Fruit fly (Drosophila melanogaster) whole organism, embryonic: ENCODE results near the gene CG15930.

Source experiments
- Atf-2 ChIP-seq: fragments of 200-800 bp; sonication (Bioruptor generic); optimal IDR thresholded peaks from 2 replicates; lab custom pipeline; 2016; ENCODE audit warnings: missing biosample characterization, missing genetic modification characterization
- Bgb ChIP-seq: fragments of 200-800 bp; sonication (Bioruptor generic); IDR thresholded peaks from 2 replicates; pipeline ENCODE4 v1.3.6; 2022; ENCODE audit warnings: missing biosample characterization, missing genetic modification characterization; ENCODE audit not compliant: partially characterized antibody
- C15 ChIP-seq: fragments of 200-800 bp; sonication (Bioruptor generic); IDR thresholded peaks from 3 replicates; pipeline ENCODE4 v1.3.6; 2022; ENCODE audit warnings: missing biosample characterization, missing genetic modification characterization
- CG1024 ChIP-seq: fragments of 200-800 bp; sonication (Bioruptor generic); IDR thresholded peaks from 2 replicates; pipeline ENCODE4 v1.3.6; 2022; ENCODE audit warnings: missing biosample characterization, missing genetic modification characterization
- CG10543 ChIP-seq: fragments of 200-800 bp; sonication (Bioruptor generic); optimal IDR thresholded peaks from 3 replicates; lab custom pipeline; 2017; ENCODE audit warnings: missing biosample characterization, mild to moderate bottlenecking, missing genetic modification characterization, moderate library complexity
- CG10959 ChIP-seq: fragments of 200-800 bp; sonication (Bioruptor generic); IDR thresholded peaks from 2 replicates; pipeline ENCODE4 v1.3.6; 2022; ENCODE audit warnings: missing biosample characterization, missing genetic modification characterization
- CG11085 ChIP-seq: fragments of 200-800 bp; sonication (Bioruptor generic); IDR thresholded peaks from 2 replicates; pipeline ENCODE4 v1.3.6; 2022; ENCODE audit warnings: missing biosample characterization, missing genetic modification characterization
- CG11247 ChIP-seq: fragments of 200-800 bp; sonication (Bioruptor generic); IDR thresholded peaks from 2 replicates; pipeline ENCODE4 v1.3.6; 2022; ENCODE audit warnings: missing biosample characterization, missing genetic modification characterization
- CG11504 ChIP-seq: fragments of 200-800 bp; sonication (Bioruptor generic); optimal IDR thresholded peaks from 3 replicates; lab custom pipeline; 2019; ENCODE audit warnings: missing biosample characterization, mild to moderate bottlenecking, missing genetic modification characterization, moderate library complexity
- CG11560 ChIP-seq: fragments of 200-800 bp; sonication (Bioruptor generic); IDR thresholded peaks from 3 replicates; pipeline ENCODE4 v1.3.6; 2022; ENCODE audit warnings: missing biosample characterization, missing genetic modification characterization
- CG12071 ChIP-seq: fragments of 200-800 bp; sonication (Bioruptor generic); optimal IDR thresholded peaks from 3 replicates; lab custom pipeline; 2018; ENCODE audit warnings: missing biosample characterization, mild to moderate bottlenecking, missing genetic modification characterization
- CG12104 ChIP-seq: fragments of 200-800 bp; sonication (Bioruptor generic); optimal IDR thresholded peaks from 3 replicates; lab custom pipeline; 2016; ENCODE audit warnings: missing biosample characterization, missing genetic modification characterization
- CG13624 ChIP-seq: fragments of 200-800 bp; sonication (Bioruptor generic); optimal IDR thresholded peaks from 2 replicates; lab custom pipeline; 2016; ENCODE audit warnings: missing biosample characterization, missing genetic modification characterization
- CG17186 ChIP-seq: fragments of 200-800 bp; sonication (Bioruptor generic); optimal IDR thresholded peaks from 3 replicates; lab custom pipeline; 2017; ENCODE audit warnings: missing biosample characterization, missing genetic modification reagents, missing genetic modification characterization
- CG1832 ChIP-seq: fragments of 200-800 bp; sonication (Bioruptor generic); optimal IDR thresholded peaks from 2 replicates; lab custom pipeline; 2017; ENCODE audit warnings: missing biosample characterization, mild to moderate bottlenecking, missing genetic modification characterization, inconsistent platforms
- CG18619 ChIP-seq: fragments of 200-800 bp; sonication (Bioruptor generic); optimal IDR thresholded peaks from 3 replicates; lab custom pipeline; 2017; ENCODE audit warnings: missing biosample characterization, mild to moderate bottlenecking, missing genetic modification characterization
- CG31441 ChIP-seq: fragments of 200-800 bp; sonication (Bioruptor generic); IDR thresholded peaks from 2 replicates; pipeline ENCODE4 v1.3.6; 2022; ENCODE audit warnings: missing biosample characterization, missing genetic modification characterization
- CG3407 ChIP-seq: fragments of 200-800 bp; sonication (Bioruptor generic); optimal IDR thresholded peaks from 2 replicates; lab custom pipeline; 2018; ENCODE audit warnings: missing biosample characterization, mild to moderate bottlenecking, missing genetic modification characterization
- CG3838 ChIP-seq: fragments of 200-800 bp; sonication (Bioruptor generic); optimal IDR thresholded peaks from 3 replicates; lab custom pipeline; 2016; ENCODE audit warnings: missing biosample characterization, missing genetic modification characterization
- CG4282 ChIP-seq: fragments of 200-800 bp; sonication (Bioruptor generic); optimal IDR thresholded peaks from 2 replicates; lab custom pipeline; 2016; ENCODE audit warnings: missing biosample characterization, missing genetic modification characterization
- CG4360 ChIP-seq: fragments of 200-800 bp; sonication (Bioruptor generic); IDR thresholded peaks from 2 replicates; pipeline ENCODE4 v1.3.6; 2022; ENCODE audit warnings: missing biosample characterization, missing genetic modification characterization
- CG4730 ChIP-seq: fragments of 200-800 bp; sonication (Bioruptor generic); IDR thresholded peaks from 2 replicates; pipeline ENCODE4 v1.3.6; 2022; ENCODE audit warnings: missing biosample characterization, missing genetic modification characterization
- CG7271 ChIP-seq: fragments of 200-800 bp; sonication (Bioruptor generic); optimal IDR thresholded peaks from 2 replicates; lab custom pipeline; 2018; ENCODE audit warnings: missing biosample characterization, mild to moderate bottlenecking, missing genetic modification characterization, moderate library complexity
- CG8765 ChIP-seq: fragments of 200-800 bp; sonication (Bioruptor generic); IDR thresholded peaks from 2 replicates; pipeline ENCODE4 v1.3.6; 2022; ENCODE audit warnings: missing biosample characterization, missing genetic modification characterization
- CG9437 ChIP-seq: fragments of 200-800 bp; sonication (Bioruptor generic); optimal IDR thresholded peaks from 2 replicates; lab custom pipeline; 2018; ENCODE audit warnings: missing biosample characterization, mild to moderate bottlenecking, missing genetic modification characterization
- Camta ChIP-seq: fragments of 200-800 bp; sonication (Bioruptor generic); optimal IDR thresholded peaks from 2 replicates; lab custom pipeline; 2016; ENCODE audit warnings: missing biosample characterization, missing genetic modification characterization
- Chrac-16 ChIP-seq: fragments of 200-800 bp; sonication (Bioruptor generic); optimal IDR thresholded peaks from 3 replicates; lab custom pipeline; 2016; ENCODE audit warnings: missing biosample characterization, missing genetic modification characterization
- Dip3 ChIP-seq: fragments of 200-800 bp; sonication (Bioruptor generic); optimal IDR thresholded peaks from 3 replicates; lab custom pipeline; 2016; ENCODE audit warnings: missing biosample characterization, missing genetic modification characterization
- E2f2 ChIP-seq: fragments of 200-800 bp; sonication (Bioruptor generic); IDR thresholded peaks from 2 replicates; pipeline ENCODE4 v1.3.6; 2022; ENCODE audit warnings: missing biosample characterization, missing genetic modification characterization
- Hand ChIP-seq: fragments of 200-800 bp; sonication (Bioruptor generic); optimal IDR thresholded peaks from 2 replicates; lab custom pipeline; 2017; ENCODE audit warnings: mild to moderate bottlenecking, missing biosample characterization, missing genetic modification reagents, missing genetic modification characterization
- HmgD ChIP-seq: fragments of 200-800 bp; sonication (Bioruptor generic); optimal IDR thresholded peaks from 3 replicates; lab custom pipeline; 2016; ENCODE audit warnings: missing biosample characterization, missing genetic modification characterization
- Mes4 ChIP-seq: fragments of 200-800 bp; sonication (Bioruptor generic); optimal IDR thresholded peaks from 2 replicates; lab custom pipeline; 2016; ENCODE audit warnings: missing biosample characterization, missing genetic modification characterization
- NC2α ChIP-seq: fragments of 200-800 bp; sonication (Bioruptor generic); optimal IDR thresholded peaks from 2 replicates; lab custom pipeline; 2016; ENCODE audit warnings: missing biosample characterization, missing genetic modification characterization
- NFAT ChIP-seq: fragments of 200-800 bp; sonication (Bioruptor generic); IDR thresholded peaks from 2 replicates; pipeline ENCODE4 v1.3.6; 2022; ENCODE audit warnings: missing biosample characterization, missing genetic modification characterization
- NK7.1 ChIP-seq: fragments of 200-800 bp; sonication (Bioruptor generic); optimal IDR thresholded peaks from 3 replicates; lab custom pipeline; 2016; ENCODE audit warnings: missing biosample characterization, missing genetic modification characterization
- bbx ChIP-seq: fragments of 200-800 bp; sonication (Bioruptor generic); IDR thresholded peaks from 2 replicates; pipeline ENCODE4 v1.3.6; 2022; ENCODE audit warnings: missing biosample characterization, missing genetic modification characterization; ENCODE audit not compliant: partially characterized antibody
- bcd ChIP-seq: fragments of 200-800 bp; sonication (Bioruptor generic); optimal IDR thresholded peaks from 2 replicates; lab custom pipeline; 2017; ENCODE audit warnings: missing biosample characterization, mild to moderate bottlenecking, missing genetic modification characterization
- crol ChIP-seq: fragments of 200-800 bp; sonication (Bioruptor generic); IDR thresholded peaks from 2 replicates; pipeline ENCODE4 v1.3.6; 2022; ENCODE audit warnings: missing biosample characterization, missing genetic modification characterization
- dmrt11E ChIP-seq: fragments of 200-800 bp; sonication (Bioruptor generic); optimal IDR thresholded peaks from 3 replicates; lab custom pipeline; 2018; ENCODE audit warnings: missing biosample characterization, mild to moderate bottlenecking, missing genetic modification characterization, moderate library complexity
- eyg ChIP-seq: fragments of 200-800 bp; sonication (Bioruptor generic); optimal IDR thresholded peaks from 3 replicates; lab custom pipeline; 2016; ENCODE audit warnings: missing biosample characterization, missing genetic modification characterization
- gcm ChIP-seq: fragments of 200-800 bp; sonication (Bioruptor generic); optimal IDR thresholded peaks from 2 replicates; lab custom pipeline; 2019; ENCODE audit warnings: missing biosample characterization, mild to moderate bottlenecking, missing genetic modification characterization, moderate library complexity
- h ChIP-seq: fragments of >200 bp; optimal IDR thresholded peaks from 2 replicates; lab custom pipeline; 2017
- hbn ChIP-seq: fragments of 200-800 bp; sonication (Bioruptor generic); IDR thresholded peaks from 2 replicates; pipeline ENCODE4 v1.3.6; 2022; ENCODE audit warnings: missing biosample characterization, missing genetic modification characterization; ENCODE audit not compliant: partially characterized antibody
- knrl ChIP-seq: fragments of 200-800 bp; sonication (Bioruptor generic); IDR thresholded peaks from 3 replicates; pipeline ENCODE4 v1.3.6; 2022; ENCODE audit warnings: missing biosample characterization, missing genetic modification characterization; ENCODE audit not compliant: partially characterized antibody
- oc ChIP-seq: fragments of 200-800 bp; sonication (Bioruptor generic); optimal IDR thresholded peaks from 2 replicates; lab custom pipeline; 2018; ENCODE audit warnings: missing biosample characterization, mild to moderate bottlenecking, missing genetic modification characterization, moderate library complexity
- org-1 ChIP-seq: fragments of 200-800 bp; sonication (Bioruptor generic); optimal IDR thresholded peaks from 2 replicates; lab custom pipeline; 2017; ENCODE audit warnings: missing biosample characterization, missing genetic modification characterization
- schlank ChIP-seq: fragments of 200-800 bp; sonication (Bioruptor generic); optimal IDR thresholded peaks from 2 replicates; lab custom pipeline; 2018; ENCODE audit warnings: missing biosample characterization, mild to moderate bottlenecking, missing genetic modification characterization
- sug ChIP-seq: fragments of 200-800 bp; optimal IDR thresholded peaks from 2 replicates; lab custom pipeline; 2019; ENCODE audit warnings: missing biosample characterization, mild to moderate bottlenecking, missing genetic modification characterization, moderate library complexity
- usp ChIP-seq: fragments of >200 bp; optimal IDR thresholded peaks from 2 replicates; lab custom pipeline; 2017; ENCODE audit warnings: missing biosample characterization, missing genetic modification characterization
- vfl ChIP-seq: fragments of 200-800 bp; sonication (Bioruptor generic); optimal IDR thresholded peaks from 2 replicates; lab custom pipeline; 2016; ENCODE audit warnings: missing biosample characterization, missing genetic modification characterization
- zen ChIP-seq: fragments of 200-800 bp; sonication (Bioruptor generic); optimal IDR thresholded peaks from 3 replicates; lab custom pipeline; 2018; ENCODE audit warnings: missing biosample characterization, mild to moderate bottlenecking, missing genetic modification characterization, moderate library complexity
- zf30C ChIP-seq: fragments of 200-800 bp; sonication (Bioruptor generic); optimal IDR thresholded peaks from 3 replicates; lab custom pipeline; 2018; ENCODE audit warnings: missing biosample characterization, mild to moderate bottlenecking, missing genetic modification characterization
- zfh2 ChIP-seq: fragments of 200-800 bp; sonication (Bioruptor generic); optimal IDR thresholded peaks from 2 replicates; lab custom pipeline; 2016; ENCODE audit warnings: missing biosample characterization, missing genetic modification characterization

The CG15930 gene

DNA sequence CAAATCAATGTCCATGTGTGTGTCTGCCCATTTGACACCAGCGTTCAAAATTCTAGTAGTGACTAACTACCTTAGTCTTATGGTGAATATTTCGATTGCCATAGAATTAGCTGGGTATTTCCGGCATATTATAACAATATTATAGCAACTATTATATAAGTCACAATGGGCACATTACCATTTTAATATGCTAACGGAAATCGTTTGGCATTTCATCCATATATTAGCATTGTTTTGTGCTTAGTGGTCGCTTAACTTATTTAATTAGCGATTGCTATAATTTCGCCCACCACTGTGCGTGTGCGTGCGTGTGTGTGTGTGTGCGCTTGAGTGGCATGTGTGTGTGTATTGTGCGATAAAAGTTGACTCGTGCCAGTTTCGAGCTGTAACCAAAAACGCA lies 19.6 kb upstream of the CG15930 start (continued):
- no peak for TF ChIP-seq dmrt11E (tag; lab: Kevin White, UChicago)
- no peak for TF ChIP-seq NFAT
- TF ChIP-seq CG11560 (tag; lab: Robert Waterston, UW): no peak
- TF ChIP-seq Dip3 (GFP tag; lab: Kevin White, UChicago): no peak
- TF ChIP-seq C15 (GFP tag; lab: Robert Waterston, UW): no peak
- TF ChIP-seq CG11085 (GFP tag; lab: Robert Waterston, UW): no peak
- no peak for TF ChIP-seq knrl
- TF ChIP-seq vfl: no peak
- TF ChIP-seq usp: no peak
- TF ChIP-seq Atf-2 (GFP tag; lab: Kevin White, UChicago): no peak
- TF ChIP-seq CG18619 (GFP tag; lab: Kevin White, UChicago): peak; percentile 26
- TF ChIP-seq CG8765 (GFP tag; lab: Robert Waterston, UW): no peak
- TF ChIP-seq CG13624 (GFP tag; lab: Kevin White, UChicago): no peak
- peak; percentile 34 for TF ChIP-seq CG12071 (GFP tag; lab: Kevin White, UChicago)
- TF ChIP-seq HmgD: no peak
- TF ChIP-seq NC2α (GFP tag; lab: Kevin White, UChicago): no peak
- TF ChIP-seq eyg (GFP tag; lab: Kevin White, UChicago): no peak
- peak; percentile 71 for TF ChIP-seq Hand (GFP tag; lab: Kevin White, UChicago)
- TF ChIP-seq CG10543: no peak
- no peak for TF ChIP-seq gcm (GFP tag; lab: Kevin White, UChicago)
- peak; percentile 31 for TF ChIP-seq bcd (GFP tag; lab: Kevin White, UChicago)
- no peak for TF ChIP-seq hbn (GFP tag; lab: Robert Waterston, UW)
- no peak for TF ChIP-seq oc (tag; lab: Kevin White, UChicago)
- no peak for TF ChIP-seq Bgb (GFP tag; lab: Robert Waterston, UW)
- peak; percentile 26; the same call in 1 of the 2 replicates for TF ChIP-seq E2f2
- no peak for TF ChIP-seq CG1024 (GFP tag; lab: Robert Waterston, UW)
- no peak for TF ChIP-seq zf30C
- peak; percentile 28 for TF ChIP-seq sug (tag; lab: Kevin White, UChicago)
- TF ChIP-seq CG1832 (GFP tag; lab: Kevin White, UChicago): no peak
- no peak for TF ChIP-seq Camta (GFP tag; lab: Kevin White, UChicago)
- no peak for TF ChIP-seq CG10959 (GFP tag; lab: Robert Waterston, UW)
- no peak for TF ChIP-seq CG11247 (GFP tag; lab: Robert Waterston, UW)
- TF ChIP-seq CG9437 (GFP tag; lab: Kevin White, UChicago): no peak
- TF ChIP-seq CG11504 (tag; lab: Kevin White, UChicago): peak; percentile 71
- no peak for TF ChIP-seq CG4282 (GFP tag; lab: Kevin White, UChicago)
- no peak for TF ChIP-seq h
- peak; percentile 35 for TF ChIP-seq zfh2 (GFP tag; lab: Kevin White, UChicago)
- no peak for TF ChIP-seq crol (GFP tag; lab: Robert Waterston, UW)
- TF ChIP-seq CG7271 (tag; lab: Kevin White, UChicago): no peak
- TF ChIP-seq zen (tag; lab: Kevin White, UChicago): no peak
- peak; percentile 48; the same call in 1 of the 2 replicates for TF ChIP-seq CG31441 (GFP tag; lab: Robert Waterston, UW)
- TF ChIP-seq CG17186 (GFP tag; lab: Kevin White, UChicago): no peak
- TF ChIP-seq CG12104 (GFP tag; lab: Kevin White, UChicago): no peak
- no peak for TF ChIP-seq Mes4
- TF ChIP-seq NK7.1: no peak
- peak; percentile 32 for TF ChIP-seq org-1 (GFP tag; lab: Kevin White, UChicago)
- TF ChIP-seq bbx (GFP tag; lab: Robert Waterston, UW): no peak
- TF ChIP-seq CG3838 (GFP tag; lab: Kevin White, UChicago): no peak
- TF ChIP-seq CG3407: no peak
- TF ChIP-seq Chrac-16: no peak
- TF ChIP-seq schlank (tag; lab: Kevin White, UChicago): peak; percentile 37
- TF ChIP-seq CG4730 (GFP tag; lab: Robert Waterston, UW): no peak
- TF ChIP-seq CG4360: no peak
